Worm (Caenorhabditis elegans): Measurements from ENCODE around the gene T22F7.1.

Gene T22F7.1

DNA sequence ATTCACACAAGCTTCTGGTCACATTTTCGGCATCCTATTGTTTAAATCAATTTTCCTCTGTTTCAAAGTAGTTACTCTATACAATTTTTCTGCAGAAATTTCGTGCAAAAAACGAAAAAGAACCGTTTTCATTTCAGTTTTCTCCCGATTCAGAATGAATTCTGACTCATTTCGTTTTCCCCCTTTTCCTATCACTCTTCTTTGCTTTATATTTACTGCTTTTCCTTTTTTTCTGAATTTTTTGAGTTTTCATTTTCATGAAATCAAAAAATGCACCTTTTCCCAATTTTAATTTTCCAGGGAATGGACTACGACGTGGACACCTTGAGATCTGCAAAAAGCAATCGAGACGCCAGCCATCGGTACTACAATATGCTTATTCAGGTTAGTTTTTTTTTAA lies 13.8 kb downstream of the T22F7.1 start, which contains the start of gene B0353.1:
Gene B0353.1, plus strand, starts transcription at position 301 of the 400 bp plus-strand sequence.
- TF ChIP-seq mcd-1 (GFP tag; IDR thresholded peaks at IDR 0.05) = no peak
- TF ChIP-seq egrh-3 (GFP tag; IDR thresholded peaks at IDR 0.05) = no peak
- TF ChIP-seq nhr-120 (GFP tag; IDR thresholded peaks at IDR 0.05) = no peak
- TF ChIP-seq rcor-1 (GFP tag; IDR thresholded peaks at IDR 0.05) = no peak
- TF ChIP-seq ztf-25 (GFP tag; IDR thresholded peaks at IDR 0.05) = no peak
- no peak for TF ChIP-seq B0261.1 (tag; optimal IDR thresholded peaks at IDR 0.05)
- no peak for TF ChIP-seq tbp1 (GFP tag; optimal IDR thresholded peaks at IDR 0.05)
- TF ChIP-seq F57C9.4 (tag; optimal IDR thresholded peaks at IDR 0.05) = no peak
- TF ChIP-seq aptf-2 (GFP tag; conservative IDR thresholded peaks at IDR 0.05) = no peak
- no peak for TF ChIP-seq him-1 (tag; optimal IDR thresholded peaks at IDR 0.05)
- TF ChIP-seq fkh-3 (tag; optimal IDR thresholded peaks at IDR 0.05) = no peak
- no peak for TF ChIP-seq attf-5 (GFP tag; optimal IDR thresholded peaks at IDR 0.05)
- TF ChIP-seq nhr-90 (tag; optimal IDR thresholded peaks at IDR 0.05) = no peak
- no peak for TF ChIP-seq C17E4.6 (GFP tag; IDR thresholded peaks at IDR 0.05)
- no peak for TF ChIP-seq cebp-2 (GFP tag; IDR thresholded peaks at IDR 0.05)
- TF ChIP-seq bed-1 (GFP tag; IDR thresholded peaks at IDR 0.05) = no peak

DNA sequence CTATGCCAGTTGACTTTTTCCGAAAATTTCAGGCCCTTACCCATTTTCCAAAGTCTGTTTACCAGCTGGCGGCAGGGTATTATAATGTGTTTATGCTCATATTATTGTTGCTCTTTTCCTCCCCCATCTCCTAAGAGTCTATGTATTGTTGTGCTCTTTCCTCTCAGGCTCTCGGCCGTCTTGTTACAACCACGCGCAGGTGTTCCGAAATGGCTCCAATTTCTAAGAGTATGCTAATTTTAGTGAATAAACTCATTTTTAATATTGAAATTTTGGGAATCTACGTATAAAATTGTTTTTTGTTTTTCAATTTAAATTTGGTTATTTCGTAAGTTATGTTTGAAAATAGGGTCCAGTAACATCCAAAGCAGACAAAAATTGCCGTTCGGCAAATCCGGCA lies 16.2 kb downstream of the T22F7.1 start:
- no peak for TF ChIP-seq ztf-22 (GFP tag; optimal IDR thresholded peaks at IDR 0.05)
- no peak for TF ChIP-seq madf-8 (GFP tag; conservative IDR thresholded peaks at IDR 0.05)
- TF ChIP-seq ztf-18 (tag; optimal IDR thresholded peaks at IDR 0.05) = no peak
- no peak for TF ChIP-seq nhr-90 (tag; optimal IDR thresholded peaks at IDR 0.05)
- TF ChIP-seq attf-3 (GFP tag; conservative IDR thresholded peaks at IDR 0.05) = no peak

DNA sequence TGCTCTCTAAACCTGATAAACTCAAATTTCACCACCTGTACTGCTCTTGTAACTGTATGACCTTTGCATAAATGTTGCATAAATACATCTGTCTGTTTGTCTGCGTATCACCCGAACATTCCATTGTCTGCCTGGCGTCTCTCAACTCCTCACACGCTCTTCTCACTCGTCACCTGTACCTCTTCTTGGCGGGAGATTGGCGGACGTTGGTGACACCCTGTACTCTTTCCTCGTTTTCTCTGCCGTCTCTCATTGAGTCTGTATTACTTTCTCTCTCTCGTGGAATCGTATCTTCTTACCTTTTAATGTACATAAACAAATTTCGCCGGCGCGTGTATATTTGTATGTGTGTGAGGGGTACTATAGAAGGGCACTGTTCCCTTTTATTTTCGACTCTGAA lies 17.0 kb downstream of the T22F7.1 start:
- TF ChIP-seq hmg-1.2 (GFP tag; IDR thresholded peaks at IDR 0.05) = peak; percentile 85; the same call in 1 of the 2 replicates
- no peak for TF ChIP-seq xnd-1 (tag; optimal IDR thresholded peaks at IDR 0.05)
- no peak for TF ChIP-seq sea-2 (GFP tag; IDR thresholded peaks at IDR 0.05)
- no peak; the same call in 1 of the 2 replicates for TF ChIP-seq madf-6 (GFP tag; IDR thresholded peaks at IDR 0.05)
- no peak; the same call in 1 of the 2 replicates for TF ChIP-seq dox-1 (GFP tag; IDR thresholded peaks at IDR 0.05)
- TF ChIP-seq zim-3 (tag; optimal IDR thresholded peaks at IDR 0.05) = no peak
- no peak for TF ChIP-seq nhr-179 (tag; optimal IDR thresholded peaks at IDR 0.05)
- TF ChIP-seq snpc-3.4 (tag; optimal IDR thresholded peaks at IDR 0.05) = peak; percentile 19
- no peak for TF ChIP-seq dpff-1 (tag; optimal IDR thresholded peaks at IDR 0.05)
- no peak for TF ChIP-seq ztf-26 (tag; optimal IDR thresholded peaks at IDR 0.05)
- no peak for TF ChIP-seq Y67H2A.10 (GFP tag; conservative IDR thresholded peaks at IDR 0.05)
- TF ChIP-seq pbrm-1 (GFP tag; IDR thresholded peaks at IDR 0.05) = no peak
- TF ChIP-seq ZK185.1 (tag; optimal IDR thresholded peaks at IDR 0.05; ENCODE audit: poor library complexity, severe bottlenecking) = peak; percentile 6
- no peak for TF ChIP-seq ztf-3 (GFP tag; optimal IDR thresholded peaks at IDR 0.05)
- no peak for TF ChIP-seq B0261.1 (tag; optimal IDR thresholded peaks at IDR 0.05)
- TF ChIP-seq efl-1 (GFP tag; optimal IDR thresholded peaks at IDR 0.05) = peak; percentile 29
- TF ChIP-seq F57C9.4 (tag; optimal IDR thresholded peaks at IDR 0.05) = no peak
- no peak for TF ChIP-seq ceh-27 (GFP tag; optimal IDR thresholded peaks at IDR 0.05)
- TF ChIP-seq nhr-80 (tag; optimal IDR thresholded peaks at IDR 0.05) = peak; percentile 46
- TF ChIP-seq ekl-4 (GFP tag; IDR thresholded peaks at IDR 0.05) = no peak
- TF ChIP-seq aptf-3 (GFP tag; IDR thresholded peaks at IDR 0.05) = no peak
- TF ChIP-seq hrde-1 (tag; optimal IDR thresholded peaks at IDR 0.05; ENCODE audit: borderline replicate concordance) = no peak
- TF ChIP-seq lin-26 (GFP tag; IDR thresholded peaks at IDR 0.05) = no peak
- no peak for TF ChIP-seq let-526 (GFP tag; IDR thresholded peaks at IDR 0.05)
- TF ChIP-seq egl-44 (GFP tag; IDR thresholded peaks at IDR 0.05) = no peak

Measured in whole organism, young adult.